Fruit fly (Drosophila melanogaster) whole organism, embryonic: ENCODE data around the gene CG31867.

Experiments
- Atf3 ChIP-seq: fragments of 200-800 bp; sonication (Bioruptor generic); optimal IDR thresholded peaks from 3 replicates; lab custom pipeline; 2016; ENCODE audit warnings: missing biosample characterization, missing genetic modification characterization
- CG10654 ChIP-seq: fragments of 200-800 bp; sonication (Bioruptor generic); optimal IDR thresholded peaks from 2 replicates; lab custom pipeline; 2016; ENCODE audit warnings: missing biosample characterization, missing genetic modification characterization
- CG10979 ChIP-seq: fragments of 200-800 bp; sonication (Bioruptor generic); optimal IDR thresholded peaks from 2 replicates; lab custom pipeline; 2018; ENCODE audit warnings: missing biosample characterization, mild to moderate bottlenecking, missing genetic modification characterization, moderate library complexity
- CG11456 ChIP-seq: fragments of 200-800 bp; sonication (Bioruptor generic); IDR thresholded peaks from 3 replicates; pipeline ENCODE4 v1.3.6; 2022; ENCODE audit warnings: missing biosample characterization, missing genetic modification characterization
- CG12104 ChIP-seq: fragments of 200-800 bp; sonication (Bioruptor generic); optimal IDR thresholded peaks from 3 replicates; lab custom pipeline; 2016; ENCODE audit warnings: missing biosample characterization, missing genetic modification characterization
- CG14710 ChIP-seq: fragments of 200-800 bp; sonication (Bioruptor generic); optimal IDR thresholded peaks from 3 replicates; lab custom pipeline; 2019; ENCODE audit warnings: missing biosample characterization, mild to moderate bottlenecking, missing genetic modification characterization, moderate library complexity
- CG15601 ChIP-seq: fragments of 200-800 bp; sonication (Bioruptor generic); optimal IDR thresholded peaks from 3 replicates; lab custom pipeline; 2019; ENCODE audit warnings: missing biosample characterization, mild to moderate bottlenecking, missing genetic modification characterization, moderate library complexity
- CG17328 ChIP-seq: fragments of 200-800 bp; sonication (Bioruptor generic); IDR thresholded peaks from 2 replicates; pipeline ENCODE4 v1.3.6; 2022; ENCODE audit warnings: missing biosample characterization, missing genetic modification characterization
- CG17359 ChIP-seq: fragments of 200-800 bp; sonication (Bioruptor generic); optimal IDR thresholded peaks from 3 replicates; lab custom pipeline; 2018; ENCODE audit warnings: missing biosample characterization, mild to moderate bottlenecking, missing genetic modification characterization, moderate library complexity
- CG17361 ChIP-seq: fragments of 200-800 bp; sonication (Bioruptor generic); IDR thresholded peaks from 3 replicates; pipeline ENCODE4 v1.3.6; 2022; ENCODE audit warnings: missing biosample characterization, missing genetic modification characterization
- CG18011 ChIP-seq: fragments of 200-800 bp; sonication (Bioruptor generic); optimal IDR thresholded peaks from 2 replicates; lab custom pipeline; 2017; ENCODE audit warnings: missing biosample characterization, missing genetic modification characterization, mild to moderate bottlenecking, moderate library complexity, missing genotype
- CG18262 ChIP-seq: fragments of 200-800 bp; optimal IDR thresholded peaks from 3 replicates; lab custom pipeline; 2019; ENCODE audit warnings: missing biosample characterization, mild to moderate bottlenecking, missing genetic modification characterization, moderate library complexity
- CG30020 ChIP-seq: fragments of 200-800 bp; optimal IDR thresholded peaks from 2 replicates; lab custom pipeline; 2019; ENCODE audit warnings: missing biosample characterization, mild to moderate bottlenecking, missing genetic modification characterization, moderate library complexity
- CG3407 ChIP-seq: fragments of 200-800 bp; sonication (Bioruptor generic); optimal IDR thresholded peaks from 2 replicates; lab custom pipeline; 2018; ENCODE audit warnings: missing biosample characterization, mild to moderate bottlenecking, missing genetic modification characterization
- CG34224 ChIP-seq: fragments of 200-800 bp; sonication (Bioruptor generic); IDR thresholded peaks from 3 replicates; pipeline ENCODE4 v1.3.6; 2022; ENCODE audit warnings: missing biosample characterization, missing genetic modification characterization; ENCODE audit not compliant: partially characterized antibody
- CG4282 ChIP-seq: fragments of 200-800 bp; sonication (Bioruptor generic); optimal IDR thresholded peaks from 2 replicates; lab custom pipeline; 2016; ENCODE audit warnings: missing biosample characterization, missing genetic modification characterization
- CG9727 ChIP-seq: fragments of 200-800 bp; sonication (Bioruptor generic); optimal IDR thresholded peaks from 3 replicates; lab custom pipeline; 2017; ENCODE audit warnings: missing biosample characterization, mild to moderate bottlenecking, missing genetic modification characterization
- Camta ChIP-seq: fragments of 200-800 bp; sonication (Bioruptor generic); optimal IDR thresholded peaks from 2 replicates; lab custom pipeline; 2016; ENCODE audit warnings: missing biosample characterization, missing genetic modification characterization
- CkIIα-i1 ChIP-seq: fragments of 200-800 bp; sonication (Bioruptor generic); IDR thresholded peaks from 2 replicates; pipeline ENCODE4 v1.3.6; 2022; ENCODE audit warnings: missing biosample characterization, missing genetic modification characterization
- CrebB ChIP-seq: fragments of 200-800 bp; sonication (Bioruptor generic); optimal IDR thresholded peaks from 3 replicates; lab custom pipeline; 2018; ENCODE audit warnings: missing biosample characterization, mild to moderate bottlenecking, missing genetic modification characterization
- D19A ChIP-seq: fragments of 200-800 bp; optimal IDR thresholded peaks from 3 replicates; lab custom pipeline; 2019; ENCODE audit warnings: missing biosample characterization, mild to moderate bottlenecking, missing genetic modification characterization, moderate library complexity
- Dip2 ChIP-seq: fragments of 200-800 bp; sonication (Bioruptor generic); IDR thresholded peaks from 2 replicates; pipeline ENCODE4 v1.3.6; 2022; ENCODE audit warnings: missing biosample characterization, missing genetic modification characterization
- Drgx ChIP-seq: fragments of 200-800 bp; sonication (Bioruptor generic); IDR thresholded peaks from 2 replicates; pipeline ENCODE4 v1.3.6; 2022; ENCODE audit warnings: missing biosample characterization, missing genetic modification characterization
- Fer1 ChIP-seq: fragments of 200-800 bp; sonication (Bioruptor generic); optimal IDR thresholded peaks from 2 replicates; lab custom pipeline; 2017; ENCODE audit warnings: missing biosample characterization, mild to moderate bottlenecking, missing genetic modification characterization
- HLH3B ChIP-seq: fragments of 200-800 bp; sonication (Bioruptor generic); IDR thresholded peaks from 2 replicates; pipeline ENCODE4 v1.3.6; 2022; ENCODE audit warnings: missing biosample characterization, missing genetic modification characterization
- Oli ChIP-seq: fragments of 200-800 bp; sonication (Bioruptor generic); optimal IDR thresholded peaks from 2 replicates; lab custom pipeline; 2018; ENCODE audit warnings: missing biosample characterization, mild to moderate bottlenecking, missing genetic modification characterization, moderate library complexity
- Ravus ChIP-seq: fragments of 200-800 bp; sonication (Bioruptor generic); IDR thresholded peaks from 2 replicates; pipeline ENCODE4 v1.3.6; 2022; ENCODE audit warnings: missing biosample characterization, missing genetic modification characterization
- Rfx ChIP-seq: fragments of 200-800 bp; sonication (Bioruptor generic); IDR thresholded peaks from 2 replicates; pipeline ENCODE4 v1.3.6; 2022; ENCODE audit warnings: missing biosample characterization, missing genetic modification characterization
- Ssrp ChIP-seq: fragments of 200-800 bp; sonication (Bioruptor generic); optimal IDR thresholded peaks from 2 replicates; lab custom pipeline; 2018; ENCODE audit warnings: missing biosample characterization, mild to moderate bottlenecking, missing genetic modification characterization, moderate library complexity
- cg ChIP-seq: fragments of 200-800 bp; sonication (Bioruptor generic); optimal IDR thresholded peaks from 3 replicates; lab custom pipeline; 2019; ENCODE audit warnings: missing biosample characterization, mild to moderate bottlenecking, missing genetic modification characterization, moderate library complexity
- chinmo ChIP-seq: fragments of 200-800 bp; sonication (Bioruptor generic); IDR thresholded peaks from 4 replicates; pipeline ENCODE4 v1.3.6; 2022; ENCODE audit warnings: missing biosample characterization, missing genetic modification characterization; ENCODE audit not compliant: partially characterized antibody
- danr ChIP-seq: fragments of 200-800 bp; sonication (Bioruptor generic); IDR thresholded peaks from 2 replicates; pipeline ENCODE4 v1.3.6; 2022; ENCODE audit warnings: missing biosample characterization, missing genetic modification characterization
- dimm ChIP-seq: fragments of 200-800 bp; sonication (Bioruptor generic); IDR thresholded peaks from 2 replicates; pipeline ENCODE4 v1.3.6; 2022; ENCODE audit warnings: missing biosample characterization, missing genetic modification characterization
- dmrt11E ChIP-seq: fragments of 200-800 bp; sonication (Bioruptor generic); optimal IDR thresholded peaks from 3 replicates; lab custom pipeline; 2018; ENCODE audit warnings: missing biosample characterization, mild to moderate bottlenecking, missing genetic modification characterization, moderate library complexity
- gcm ChIP-seq: fragments of 200-800 bp; sonication (Bioruptor generic); optimal IDR thresholded peaks from 2 replicates; lab custom pipeline; 2019; ENCODE audit warnings: missing biosample characterization, mild to moderate bottlenecking, missing genetic modification characterization, moderate library complexity
- grau ChIP-seq: fragments of 200-800 bp; optimal IDR thresholded peaks from 3 replicates; lab custom pipeline; 2019; ENCODE audit warnings: missing biosample characterization, mild to moderate bottlenecking, missing genetic modification characterization, moderate library complexity
- gro ChIP-seq: fragments of 200-800 bp; sonication (Bioruptor generic); optimal IDR thresholded peaks from 2 replicates; lab custom pipeline; 2016; ENCODE audit warnings: missing biosample characterization, missing genetic modification characterization
- h ChIP-seq: fragments of >200 bp; optimal IDR thresholded peaks from 2 replicates; lab custom pipeline; 2017
- hkb ChIP-seq, 2 experiments: fragments of 200-800 bp in 1 of 2; fragments of >200 bp in 1 of 2; sonication (Bioruptor generic) in 1 of 2; IDR thresholded peaks in 1 of 2; optimal IDR thresholded peaks in 1 of 2; 2 replicates each; pipeline versions ENCODE4 v1.3.6 to Lab custom; 2017 to 2022; ENCODE audit warnings: missing biosample characterization in 1 of 2, missing genetic modification characterization in 1 of 2
- lbe ChIP-seq: fragments of 200-800 bp; sonication (Bioruptor generic); optimal IDR thresholded peaks from 2 replicates; lab custom pipeline; 2016; ENCODE audit warnings: missing biosample characterization, mild to moderate bottlenecking, missing genetic modification characterization
- lola ChIP-seq, 3 experiments: fragments of >200 bp in 2 of 3; fragments of 200-800 bp in 1 of 3; sonication (Bioruptor generic) in 1 of 3; optimal IDR thresholded peaks; 2 replicates each; lab custom pipeline; 2017 to 2019; ENCODE audit warnings: missing biosample characterization in 3 of 3, missing genetic modification characterization in 3 of 3, mild to moderate bottlenecking in 1 of 3, moderate library complexity in 1 of 3
- mirr ChIP-seq: fragments of 200-800 bp; sonication (Bioruptor generic); optimal IDR thresholded peaks from 3 replicates; lab custom pipeline; 2018; ENCODE audit warnings: missing biosample characterization, mild to moderate bottlenecking, missing genetic modification characterization
- pb ChIP-seq: fragments of 200-800 bp; sonication (Bioruptor generic); optimal IDR thresholded peaks from 3 replicates; lab custom pipeline; 2016; ENCODE audit warnings: missing biosample characterization, missing genetic modification characterization
- ranshi ChIP-seq: fragments of 200-800 bp; sonication (Bioruptor generic); IDR thresholded peaks from 2 replicates; pipeline ENCODE4 v1.3.6; 2022; ENCODE audit warnings: missing biosample characterization, missing genetic modification characterization
- sim ChIP-seq: fragments of 200-800 bp; sonication (Bioruptor generic); IDR thresholded peaks from 2 replicates; pipeline ENCODE4 v1.3.6; 2022; ENCODE audit warnings: missing biosample characterization, missing genetic modification characterization
- slbo ChIP-seq: fragments of 200-800 bp; sonication (Bioruptor generic); IDR thresholded peaks from 2 replicates; pipeline ENCODE4 v1.3.6; 2022; ENCODE audit warnings: missing biosample characterization, missing genetic modification characterization
- tll ChIP-seq, 2 experiments: fragments of 200-800 bp in 1 of 2; fragments of >200 bp in 1 of 2; sonication (Bioruptor generic) in 1 of 2; optimal IDR thresholded peaks; 2 replicates each; lab custom pipeline; 2017 to 2019; ENCODE audit warnings: missing biosample characterization in 2 of 2, missing genetic modification characterization in 2 of 2, mild to moderate bottlenecking in 1 of 2, moderate library complexity in 1 of 2
- tna ChIP-seq: fragments of 200-800 bp; sonication (Bioruptor generic); IDR thresholded peaks from 2 replicates; pipeline ENCODE4 v1.3.6; 2022; ENCODE audit warnings: missing biosample characterization, missing genetic modification characterization; ENCODE audit not compliant: partially characterized antibody
- zf30C ChIP-seq: fragments of 200-800 bp; sonication (Bioruptor generic); optimal IDR thresholded peaks from 3 replicates; lab custom pipeline; 2018; ENCODE audit warnings: missing biosample characterization, mild to moderate bottlenecking, missing genetic modification characterization

CG31867 gene

dm6 chr2L:11188395-11189115 is 43.3 kb upstream of the CG31867 start (continued):
- TF ChIP-seq sim: no peak
- no peak for TF ChIP-seq CG4282 (GFP tag; lab: Kevin White, UChicago)
- no peak for TF ChIP-seq h (lab: Kevin White, UChicago)
- TF ChIP-seq gcm (GFP tag; lab: Kevin White, UChicago): no peak
- TF ChIP-seq CkIIα-i1 (GFP tag; lab: Robert Waterston, UW): no peak
- TF ChIP-seq Ravus (GFP tag; lab: Robert Waterston, UW): no peak
- TF ChIP-seq gro: no peak
- no peak for TF ChIP-seq CG17361 (GFP tag; lab: Robert Waterston, UW)
- no peak for TF ChIP-seq CG11456 (GFP tag; lab: Robert Waterston, UW)
- TF ChIP-seq tll (GFP tag; optimal IDR thresholded peaks at IDR 0.05; lab: Kevin White, UChicago): no peak
- TF ChIP-seq CG3407 (GFP tag; lab: Kevin White, UChicago): no peak
- TF ChIP-seq chinmo (GFP tag; lab: Robert Waterston, UW): 0 out of 4 replicates have a peak, but pooled peaks have one; percentile 27
- TF ChIP-seq CG12104: no peak
- TF ChIP-seq Rfx (GFP tag; lab: Robert Waterston, UW): 0 out of 2 replicates have a peak, but pooled peaks have one; percentile 26
- TF ChIP-seq CrebB (tag; lab: Kevin White, UChicago): no peak
- no peak for TF ChIP-seq Fer1 (GFP tag; lab: Kevin White, UChicago)
- TF ChIP-seq slbo (GFP tag; lab: Robert Waterston, UW): 0 out of 2 replicates have a peak, but pooled peaks have one; percentile 3
- peak; percentile 16 for TF ChIP-seq zf30C
- no peak for TF ChIP-seq Dip2
- TF ChIP-seq cg (GFP tag; lab: Kevin White, UChicago): peak; percentile 74
- no peak for TF ChIP-seq pb
- no peak for TF ChIP-seq dimm
- no peak for TF ChIP-seq CG30020 (tag; lab: Kevin White, UChicago)
- no peak for TF ChIP-seq CG10654 (GFP tag; lab: Kevin White, UChicago)

dm6 chr2L:11184144-11184543 is 38.9 kb upstream of the CG31867 start:
- no peak for TF ChIP-seq mirr (GFP tag; lab: Kevin White, UChicago)
- no peak for TF ChIP-seq CG34224
- TF ChIP-seq Ravus (GFP tag; lab: Robert Waterston, UW): no peak
- TF ChIP-seq CG9727 (GFP tag; lab: Kevin White, UChicago): peak; percentile 3
- TF ChIP-seq D19A (tag; lab: Kevin White, UChicago): peak; percentile 25
- peak; percentile 76 for TF ChIP-seq Drgx (GFP tag; lab: Robert Waterston, UW)
- peak; percentile 51 for TF ChIP-seq lbe (GFP tag; lab: Kevin White, UChicago)
- TF ChIP-seq Oli (tag; lab: Kevin White, UChicago): peak; percentile 47
- peak; percentile 36 for TF ChIP-seq CG18262 (tag; lab: Kevin White, UChicago)
- TF ChIP-seq hkb (optimal IDR thresholded peaks at IDR 0.05; lab: Kevin White, UChicago): no peak
- TF ChIP-seq hkb (GFP tag; IDR thresholded peaks at IDR 0.05; lab: Robert Waterston, UW): no peak
- TF ChIP-seq CG18011 (GFP tag; lab: Kevin White, UChicago): no peak
- TF ChIP-seq ranshi (GFP tag; lab: Robert Waterston, UW): 0 out of 2 replicates have a peak, but pooled peaks have one; percentile 37
- peak; percentile 5 for TF ChIP-seq CG17359 (tag; lab: Kevin White, UChicago)
- TF ChIP-seq CG10979: peak; percentile 47
- no peak for TF ChIP-seq danr
- TF ChIP-seq tna (GFP tag; lab: Robert Waterston, UW): no peak
- peak; percentile 43; the same call in 1 of the 2 replicates for TF ChIP-seq HLH3B
- peak; percentile 25 for TF ChIP-seq grau
- TF ChIP-seq Atf3 (GFP tag; lab: Kevin White, UChicago): no peak
- TF ChIP-seq Camta (GFP tag; lab: Kevin White, UChicago): peak; percentile 1
- peak; percentile 0 for TF ChIP-seq CG15601 (tag; lab: Kevin White, UChicago)
- TF ChIP-seq CG17328 (GFP tag; lab: Robert Waterston, UW): peak; percentile 40; the same call in 1 of the 2 replicates
- peak; percentile 64 for TF ChIP-seq dmrt11E
- peak in 1 of 3 experiments; percentile 46 for TF ChIP-seq lola (GFP tag; optimal IDR thresholded peaks at IDR 0.05; lab: Kevin White, UChicago)
- TF ChIP-seq CG14710 (tag; lab: Kevin White, UChicago): peak; percentile 13
- peak; percentile 25 for TF ChIP-seq Ssrp (tag; lab: Kevin White, UChicago)
